Worm (Caenorhabditis elegans): ENCODE data around the gene M28.9.

DNA sequence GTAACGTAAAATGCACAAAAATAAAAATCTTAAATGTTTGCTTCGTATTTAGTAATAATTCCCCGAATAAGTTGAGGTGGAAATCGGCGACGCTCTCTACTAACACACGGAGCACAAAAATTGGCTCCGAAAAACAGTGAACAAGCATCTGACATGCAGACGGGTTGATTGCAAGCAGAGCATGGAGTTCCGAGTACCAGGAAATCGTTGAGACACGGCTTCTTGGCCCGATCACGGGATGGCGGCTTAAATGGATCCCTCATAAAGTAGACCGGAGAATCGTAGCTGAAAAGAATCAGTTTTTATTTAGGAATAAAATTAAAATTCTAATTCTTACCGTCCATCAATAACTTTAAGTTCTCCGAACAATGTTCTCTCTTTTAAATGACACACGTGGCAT is 23.1 kb downstream of the M28.9 start:
- TF ChIP-seq W03F9.2 (tag; optimal IDR thresholded peaks at IDR 0.05), result no peak
- TF ChIP-seq dao-5 (tag; optimal IDR thresholded peaks at IDR 0.05), result no peak
